Worm (Caenorhabditis elegans): ENCODE measurements around the gene ceh-74.

ceh-74 gene

ce11 chrV:14177657-14178129, at the start of gene ceh-74:
Gene ceh-74 (plus strand): TSS chrV:14178079.
- peak; percentile 58 for TF ChIP-seq hmg-1.2 (GFP tag; IDR thresholded peaks at IDR 0.05)
- no peak for TF ChIP-seq dpff-1 (tag; optimal IDR thresholded peaks at IDR 0.05)
- no peak for TF ChIP-seq Y53F4B.3 (GFP tag; IDR thresholded peaks at IDR 0.05)
- TF ChIP-seq B0261.1 (tag; optimal IDR thresholded peaks at IDR 0.05): no peak
- TF ChIP-seq Y67H2A.10 (GFP tag; conservative IDR thresholded peaks at IDR 0.05): no peak
- TF ChIP-seq repo-1 (tag; optimal IDR thresholded peaks at IDR 0.05): no peak
- no peak for TF ChIP-seq ama-1 (optimal IDR thresholded peaks at IDR 0.05)
- TF ChIP-seq ama-1 (GFP tag; optimal IDR thresholded peaks at IDR 0.05): no peak
- TF ChIP-seq ztf-28 (GFP tag; IDR thresholded peaks at IDR 0.05): no peak
- TF ChIP-seq somi-1 (GFP tag; optimal IDR thresholded peaks at IDR 0.05): no peak

- no peak for TF ChIP-seq cebp-1 (GFP tag; IDR thresholded peaks at IDR 0.05)
- TF ChIP-seq cebp-1 (tag; optimal IDR thresholded peaks at IDR 0.05): no peak
- no peak for TF ChIP-seq mcd-1 (GFP tag; IDR thresholded peaks at IDR 0.05)
- TF ChIP-seq madf-10 (tag; optimal IDR thresholded peaks at IDR 0.05): no peak
- no peak for TF ChIP-seq lsy-27 (tag; optimal IDR thresholded peaks at IDR 0.05; ENCODE audit: borderline replicate concordance, insufficient read depth)
- TF ChIP-seq hrde-1 (tag; optimal IDR thresholded peaks at IDR 0.05; ENCODE audit: borderline replicate concordance): no peak
- TF ChIP-seq pbrm-1 (GFP tag; IDR thresholded peaks at IDR 0.05): no peak
These were observed 49.0 kb upstream of the ceh-74 start for ce11 chrV:14128858-14129257.

- TF ChIP-seq let-526 (GFP tag; IDR thresholded peaks at IDR 0.05) (no peak), T07F8.4 (tag; optimal IDR thresholded peaks at IDR 0.05) (no peak), nhr-179 (tag; optimal IDR thresholded peaks at IDR 0.05) (no peak), aptf-3 (GFP tag; IDR thresholded peaks at IDR 0.05) (no peak), madf-6 (GFP tag; IDR thresholded peaks at IDR 0.05) (no peak), sea-2 (GFP tag; IDR thresholded peaks at IDR 0.05) (no peak)
These were observed 47.7 kb upstream of the ceh-74 start for ce11 chrV:14130226-14130625.

ce11 chrV:14133002-14133763, 44.7 kb upstream of the ceh-74 start:
- TF ChIP-seq dpl-1 (GFP tag; optimal IDR thresholded peaks at IDR 0.05) (peak; percentile 4), B0261.1 (tag; optimal IDR thresholded peaks at IDR 0.05) (no peak), aptf-3 (GFP tag; IDR thresholded peaks at IDR 0.05) (no peak), tbx-9 (tag; optimal IDR thresholded peaks at IDR 0.05; ENCODE audit: borderline replicate concordance) (no peak), lin-54 (GFP tag; optimal IDR thresholded peaks at IDR 0.05) (peak; percentile 65), fkh-3 (tag; optimal IDR thresholded peaks at IDR 0.05) (no peak), attf-5 (GFP tag; optimal IDR thresholded peaks at IDR 0.05) (no peak), hmg-1.2 (GFP tag; IDR thresholded peaks at IDR 0.05) (0 out of 2 replicates have a peak, but pooled peaks have one; percentile 17), lsl-1 (GFP tag; optimal IDR thresholded peaks at IDR 0.05) (peak; percentile 17)

- TF ChIP-seq nhr-80 (tag; optimal IDR thresholded peaks at IDR 0.05) (peak; percentile 39), Y67H2A.10 (GFP tag; conservative IDR thresholded peaks at IDR 0.05) (no peak)
These were observed 43.0 kb upstream of the ceh-74 start for ce11 chrV:14134757-14135441.
